Worm (Caenorhabditis elegans) whole organism, mixed stage, embryonic: ENCODE data around the gene F07F6.8.

Experiments
- M03D4.4 ChIP-seq: sonication (generic microtip); optimal IDR thresholded peaks from 2 replicates; lab custom pipeline; 2017; ENCODE audit warnings: mild to moderate bottlenecking, missing genetic modification characterization, missing compliant biosample characterization
- bed-3 ChIP-seq: fragments of 200-800 bp; sonication (Bioruptor generic); optimal IDR thresholded peaks from 3 replicates; lab custom pipeline; 2018; ENCODE audit warnings: mild to moderate bottlenecking, missing genetic modification characterization, moderate library complexity, missing compliant biosample characterization
- blmp-1 ChIP-seq: fragments of 150-350 bp; optimal IDR thresholded peaks from 2 replicates; lab custom pipeline; 2014; ENCODE audit warnings: missing biosample characterization, missing genetic modification characterization
- ceh-39 ChIP-seq: fragments of 150-350 bp; optimal IDR thresholded peaks from 2 replicates; lab custom pipeline; 2014; ENCODE audit warnings: missing biosample characterization, missing genetic modification characterization
- ceh-43 ChIP-seq: fragments of 200-800 bp; sonication (Bioruptor generic); optimal IDR thresholded peaks from 2 replicates; lab custom pipeline; 2018; ENCODE audit warnings: mild to moderate bottlenecking, missing genetic modification characterization, moderate library complexity, missing compliant biosample characterization
- ces-1 ChIP-seq: fragments of 150-350 bp; optimal IDR thresholded peaks from 2 replicates; lab custom pipeline; 2014; ENCODE audit warnings: missing biosample characterization, missing genetic modification reagents, missing genetic modification characterization
- cnd-1 ChIP-seq: fragments of 200-800 bp; sonication (Bioruptor generic); optimal IDR thresholded peaks from 2 replicates; lab custom pipeline; 2018; ENCODE audit warnings: mild to moderate bottlenecking, missing genetic modification characterization, missing compliant biosample characterization
- drap-1 ChIP-seq: fragments of 200-800 bp; sonication (Bioruptor generic); optimal IDR thresholded peaks from 3 replicates; lab custom pipeline; 2018; ENCODE audit warnings: mild to moderate bottlenecking, missing genetic modification characterization, missing compliant biosample characterization
- elt-1 ChIP-seq: sonication (generic microtip); optimal IDR thresholded peaks from 2 replicates; lab custom pipeline; 2017; ENCODE audit warnings: missing genetic modification characterization, mild to moderate bottlenecking, missing compliant biosample characterization, antibody characterized with exemption, moderate library complexity, borderline replicate concordance; ENCODE audit not compliant: insufficient read depth
- elt-3 ChIP-seq: fragments of 150-350 bp; optimal IDR thresholded peaks from 2 replicates; lab custom pipeline; 2014; ENCODE audit warnings: missing biosample characterization, missing genetic modification characterization
- flh-1 ChIP-seq: fragments of 200-800 bp; sonication (Bioruptor generic); optimal IDR thresholded peaks from 2 replicates; lab custom pipeline; 2018; ENCODE audit warnings: mild to moderate bottlenecking, missing genetic modification characterization, moderate library complexity, missing compliant biosample characterization
- ham-2 ChIP-seq: fragments of 200-800 bp; sonication (Bioruptor generic); optimal IDR thresholded peaks from 2 replicates; lab custom pipeline; 2018; ENCODE audit warnings: mild to moderate bottlenecking, missing genetic modification characterization, missing compliant biosample characterization
- hlh-1 ChIP-seq: fragments of 150-350 bp; optimal IDR thresholded peaks from 2 replicates; lab custom pipeline; 2014; ENCODE audit warnings: missing biosample characterization, missing genetic modification reagents, missing genetic modification characterization
- lin-13 ChIP-seq: fragments of 150-350 bp; optimal IDR thresholded peaks from 2 replicates; lab custom pipeline; 2014; ENCODE audit warnings: missing biosample characterization, missing genetic modification characterization
- lin-32 ChIP-seq: fragments of 200-800 bp; sonication (Bioruptor generic); optimal IDR thresholded peaks from 2 replicates; lab custom pipeline; 2018; ENCODE audit warnings: mild to moderate bottlenecking, missing genetic modification characterization, missing compliant biosample characterization
- lsy-2 ChIP-seq: fragments of 150-350 bp; optimal IDR thresholded peaks from 2 replicates; lab custom pipeline; 2014; ENCODE audit warnings: missing biosample characterization, missing genetic modification characterization
- mab-5 ChIP-seq: fragments of 150-350 bp; optimal IDR thresholded peaks from 2 replicates; lab custom pipeline; 2014; ENCODE audit warnings: missing biosample characterization, missing genetic modification characterization
- mep-1 ChIP-seq: fragments of 150-350 bp; optimal IDR thresholded peaks from 2 replicates; lab custom pipeline; 2017; ENCODE audit warnings: missing biosample characterization, missing genetic modification reagents, missing genetic modification characterization, inconsistent platforms
- mls-2 ChIP-seq: sonication (generic microtip); optimal IDR thresholded peaks from 2 replicates; lab custom pipeline; 2016; ENCODE audit warnings: mild to moderate bottlenecking, missing genetic modification characterization, moderate library complexity, missing compliant biosample characterization
- nhr-12 ChIP-seq: fragments of 150-350 bp; optimal IDR thresholded peaks from 2 replicates; lab custom pipeline; 2014; ENCODE audit warnings: missing biosample characterization, missing genetic modification characterization
- nhr-2 ChIP-seq: fragments of 150-350 bp; optimal IDR thresholded peaks from 2 replicates; lab custom pipeline; 2014; ENCODE audit warnings: missing biosample characterization, missing genetic modification characterization
- nhr-237 ChIP-seq: fragments of 150-350 bp; optimal IDR thresholded peaks from 2 replicates; lab custom pipeline; 2014; ENCODE audit warnings: missing biosample characterization, missing genetic modification characterization
- nhr-28 ChIP-seq: fragments of 150-350 bp; optimal IDR thresholded peaks from 2 replicates; lab custom pipeline; 2014; ENCODE audit warnings: missing biosample characterization, missing genetic modification characterization
- nhr-76 ChIP-seq: sonication (generic microtip); optimal IDR thresholded peaks from 2 replicates; lab custom pipeline; 2017; ENCODE audit warnings: missing biosample characterization, missing genetic modification characterization
- pha-4 ChIP-seq: fragments of 150-350 bp; optimal IDR thresholded peaks from 2 replicates; lab custom pipeline; 2018; ENCODE audit warnings: missing biosample characterization, missing genetic modification reagents, missing genetic modification characterization
- sem-2 ChIP-seq: fragments of 200-800 bp; sonication (Bioruptor generic); optimal IDR thresholded peaks from 2 replicates; lab custom pipeline; 2018; ENCODE audit warnings: mild to moderate bottlenecking, missing genetic modification characterization, missing compliant biosample characterization
- snpc-4 ChIP-seq: fragments of 150-350 bp; optimal IDR thresholded peaks from 2 replicates; lab custom pipeline; 2014; ENCODE audit warnings: missing biosample characterization, missing genetic modification characterization
- unc-120 ChIP-seq: sonication (generic microtip); optimal IDR thresholded peaks from 2 replicates; lab custom pipeline; 2017; ENCODE audit warnings: missing genetic modification characterization, missing compliant biosample characterization; ENCODE audit not compliant: poor library complexity, severe bottlenecking
- unc-39 ChIP-seq: fragments of 150-350 bp; optimal IDR thresholded peaks from 2 replicates; lab custom pipeline; 2014; ENCODE audit warnings: missing biosample characterization, missing genetic modification characterization
- unc-62 ChIP-seq: fragments of 150-350 bp; optimal IDR thresholded peaks from 2 replicates; lab custom pipeline; 2014; ENCODE audit warnings: missing biosample characterization, missing genetic modification reagents, missing genetic modification characterization
- zip-8 ChIP-seq: fragments of 150-350 bp; optimal IDR thresholded peaks from 2 replicates; lab custom pipeline; 2014; ENCODE audit warnings: missing biosample characterization, missing genetic modification characterization
- ztf-11 ChIP-seq: fragments of 150-350 bp; optimal IDR thresholded peaks from 2 replicates; lab custom pipeline; 2014; ENCODE audit warnings: missing biosample characterization, missing genetic modification characterization

F07F6.8 gene

ce11 chrII:5399201-5399600, 26.3 kb downstream of the F07F6.8 start, which contains the start of gene mog-5:
TSS of gene mog-5 (plus strand) at chrII:5399538.
- TF ChIP-seq elt-3 (tag; lab: Kevin White, UChicago) = no peak
- TF ChIP-seq ham-2 (GFP tag; lab: Kevin White, UChicago) = peak; percentile 58
- no peak for TF ChIP-seq unc-120 (tag; lab: Kevin White, UChicago)
- TF ChIP-seq nhr-28 = no peak
- peak; percentile 18 for TF ChIP-seq blmp-1 (tag; lab: Kevin White, UChicago)
- TF ChIP-seq mep-1 (tag; lab: Kevin White, UChicago) = peak; percentile 33
- TF ChIP-seq ceh-43 (GFP tag; lab: Kevin White, UChicago) = peak; percentile 86
- TF ChIP-seq hlh-1 = peak; percentile 52
- peak; percentile 74 for TF ChIP-seq ces-1 (GFP tag; lab: Kevin White, UChicago)
- TF ChIP-seq bed-3 (GFP tag; lab: Kevin White, UChicago) = peak; percentile 40
- peak; percentile 16 for TF ChIP-seq sem-2 (GFP tag; lab: Kevin White, UChicago)
- TF ChIP-seq drap-1 (GFP tag; lab: Kevin White, UChicago) = peak; percentile 40
- TF ChIP-seq nhr-237 (tag; lab: Kevin White, UChicago) = peak; percentile 8
- peak; percentile 15 for TF ChIP-seq lsy-2 (tag; lab: Kevin White, UChicago)
- peak; percentile 74 for TF ChIP-seq M03D4.4 (tag; lab: Kevin White, UChicago)

- TF ChIP-seq unc-62 (GFP tag; lab: Kevin White, UChicago) = no peak
- TF ChIP-seq lsy-2 (tag; lab: Kevin White, UChicago) = no peak
- TF ChIP-seq hlh-1 = no peak
- no peak for TF ChIP-seq nhr-2
- no peak for TF ChIP-seq elt-3 (tag; lab: Kevin White, UChicago)
- no peak for TF ChIP-seq unc-39 (tag; lab: Kevin White, UChicago)
- peak; percentile 65 for TF ChIP-seq pha-4 (tag; lab: Kevin White, UChicago)
- TF ChIP-seq, all 35 proteins: peak for 1
These were observed 26.8 kb downstream of the F07F6.8 start, which contains the start of gene fbxl-3 for ce11 chrII:5398779-5399178. TSS of gene fbxl-3 (minus strand) at chrII:5398902.

- no peak for TF ChIP-seq nhr-76 (tag; lab: Kevin White, UChicago)
- no peak for TF ChIP-seq M03D4.4 (tag; lab: Kevin White, UChicago)
- no peak for TF ChIP-seq unc-39 (tag; lab: Kevin White, UChicago)
- TF ChIP-seq mep-1 (tag; lab: Kevin White, UChicago) = no peak
- TF ChIP-seq elt-1 (tag; lab: Kevin White, UChicago) = no peak
- no peak for TF ChIP-seq ces-1 (GFP tag; lab: Kevin White, UChicago)
- TF ChIP-seq, all 35 proteins: peak for 0
These were observed 29.9 kb downstream of the F07F6.8 start, which contains the start of gene pink-1 for ce11 chrII:5395594-5395993. TSS of gene pink-1 (minus strand) at chrII:5395694.

ce11 chrII:5393090-5393489, 32.4 kb downstream of the F07F6.8 start, which contains the start of gene brap-2:
TSS of gene brap-2 (minus strand) at chrII:5393190.
- TF ChIP-seq ztf-11 (tag; lab: Kevin White, UChicago) = no peak
- no peak for TF ChIP-seq ceh-43 (GFP tag; lab: Kevin White, UChicago)
- TF ChIP-seq ceh-39 = no peak
- TF ChIP-seq ces-1 (GFP tag; lab: Kevin White, UChicago) = no peak
- TF ChIP-seq lin-13 (tag; lab: Kevin White, UChicago) = no peak
- no peak for TF ChIP-seq flh-1 (GFP tag; lab: Kevin White, UChicago)
- no peak for TF ChIP-seq unc-120 (tag; lab: Kevin White, UChicago)
- TF ChIP-seq mls-2 (tag; lab: Kevin White, UChicago) = no peak
- TF ChIP-seq blmp-1 (tag; lab: Kevin White, UChicago) = no peak
- TF ChIP-seq unc-39 (tag; lab: Kevin White, UChicago) = no peak
- no peak for TF ChIP-seq nhr-28
- TF ChIP-seq mab-5 (tag; lab: Kevin White, UChicago) = no peak
- no peak for TF ChIP-seq lin-32 (GFP tag; lab: Kevin White, UChicago)
- TF ChIP-seq nhr-76 (tag; lab: Kevin White, UChicago) = no peak
- no peak for TF ChIP-seq snpc-4
- no peak for TF ChIP-seq nhr-12 (tag; lab: Kevin White, UChicago)
- no peak for TF ChIP-seq hlh-1
- no peak for TF ChIP-seq lsy-2 (tag; lab: Kevin White, UChicago)
- TF ChIP-seq elt-1 (tag; lab: Kevin White, UChicago) = no peak

DNA sequence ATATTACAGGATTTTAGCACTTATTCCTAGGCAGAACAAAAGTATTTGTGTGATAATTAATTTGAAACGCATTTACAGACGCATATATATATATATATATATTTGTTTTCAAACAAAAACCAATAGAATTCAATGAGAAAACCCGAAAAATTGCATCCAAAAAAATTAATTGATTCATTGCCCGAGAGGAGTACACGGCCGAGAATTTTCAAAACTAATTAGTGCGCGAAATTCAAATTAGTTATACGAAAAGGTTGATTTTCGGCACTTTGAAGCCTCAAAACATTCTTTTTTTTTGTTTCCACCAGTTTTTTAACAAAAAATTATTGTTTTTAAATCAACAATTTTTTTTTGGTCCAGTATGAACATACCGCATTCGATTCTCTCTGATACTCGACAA, 34.1 kb downstream of the F07F6.8 start:
- TF ChIP-seq elt-3 (tag; lab: Kevin White, UChicago) (no peak), nhr-28 (no peak), unc-120 (tag; lab: Kevin White, UChicago) (no peak), mab-5 (tag; lab: Kevin White, UChicago) (no peak), sem-2 (GFP tag; lab: Kevin White, UChicago) (no peak), unc-39 (tag; lab: Kevin White, UChicago) (no peak), lsy-2 (tag; lab: Kevin White, UChicago) (no peak), lin-32 (GFP tag; lab: Kevin White, UChicago) (no peak), blmp-1 (tag; lab: Kevin White, UChicago) (no peak), mep-1 (tag; lab: Kevin White, UChicago) (no peak), pha-4 (tag; lab: Kevin White, UChicago) (no peak), nhr-12 (tag; lab: Kevin White, UChicago) (no peak), unc-62 (GFP tag; lab: Kevin White, UChicago) (no peak), zip-8 (tag; lab: Kevin White, UChicago) (no peak), ztf-11 (tag; lab: Kevin White, UChicago) (no peak), ceh-39 (no peak), cnd-1 (tag; lab: Kevin White, UChicago) (no peak)
